Fruit fly (Drosophila melanogaster) whole organism, embryonic: ENCODE measurements around the gene Ptp69D.

Source experiments
- B-H2 ChIP-seq: fragments of 200-800 bp; sonication (Bioruptor generic); optimal IDR thresholded peaks from 2 replicates; lab custom pipeline; 2018; ENCODE audit warnings: missing biosample characterization, mild to moderate bottlenecking, missing genetic modification characterization
- Bgb ChIP-seq: fragments of 200-800 bp; sonication (Bioruptor generic); IDR thresholded peaks from 2 replicates; pipeline ENCODE4 v1.3.6; 2022; ENCODE audit warnings: missing biosample characterization, missing genetic modification characterization; ENCODE audit not compliant: partially characterized antibody
- CG10462 ChIP-seq: fragments of 200-800 bp; sonication (Bioruptor generic); optimal IDR thresholded peaks from 2 replicates; lab custom pipeline; 2016; ENCODE audit warnings: missing biosample characterization, missing genetic modification characterization
- CG11456 ChIP-seq: fragments of 200-800 bp; sonication (Bioruptor generic); IDR thresholded peaks from 3 replicates; pipeline ENCODE4 v1.3.6; 2022; ENCODE audit warnings: missing biosample characterization, missing genetic modification characterization
- CG11560 ChIP-seq: fragments of 200-800 bp; sonication (Bioruptor generic); IDR thresholded peaks from 3 replicates; pipeline ENCODE4 v1.3.6; 2022; ENCODE audit warnings: missing biosample characterization, missing genetic modification characterization
- CG12299 ChIP-seq: fragments of 200-800 bp; sonication (Bioruptor generic); optimal IDR thresholded peaks from 2 replicates; lab custom pipeline; 2018; ENCODE audit warnings: missing biosample characterization, mild to moderate bottlenecking, missing genetic modification characterization
- CG12391 ChIP-seq: fragments of 200-800 bp; sonication (Bioruptor generic); optimal IDR thresholded peaks from 3 replicates; lab custom pipeline; 2018; ENCODE audit warnings: missing biosample characterization, mild to moderate bottlenecking, missing genetic modification characterization, moderate library complexity
- CG12659 ChIP-seq: fragments of 200-800 bp; sonication (Bioruptor generic); optimal IDR thresholded peaks from 3 replicates; lab custom pipeline; 2017; ENCODE audit warnings: mild to moderate bottlenecking, missing biosample characterization, missing genetic modification reagents, missing genetic modification characterization
- CG14710 ChIP-seq: fragments of 200-800 bp; sonication (Bioruptor generic); optimal IDR thresholded peaks from 3 replicates; lab custom pipeline; 2019; ENCODE audit warnings: missing biosample characterization, mild to moderate bottlenecking, missing genetic modification characterization, moderate library complexity
- CG16815 ChIP-seq: fragments of 200-800 bp; sonication (Bioruptor generic); optimal IDR thresholded peaks from 3 replicates; lab custom pipeline; 2017; ENCODE audit warnings: missing biosample characterization, mild to moderate bottlenecking, missing genetic modification characterization
- CG17568 ChIP-seq: fragments of 200-800 bp; sonication (Bioruptor generic); optimal IDR thresholded peaks from 2 replicates; lab custom pipeline; 2018; ENCODE audit warnings: missing biosample characterization, mild to moderate bottlenecking, missing genetic modification characterization, moderate library complexity
- CG17829 ChIP-seq: fragments of 200-800 bp; optimal IDR thresholded peaks from 2 replicates; lab custom pipeline; 2019; ENCODE audit warnings: missing biosample characterization, mild to moderate bottlenecking, missing genetic modification characterization, moderate library complexity
- CG18476 ChIP-seq: fragments of 200-800 bp; sonication (Bioruptor generic); optimal IDR thresholded peaks from 2 replicates; lab custom pipeline; 2016; ENCODE audit warnings: missing biosample characterization, mild to moderate bottlenecking, missing genetic modification characterization
- CG18599 ChIP-seq: fragments of 200-800 bp; sonication (Bioruptor generic); optimal IDR thresholded peaks from 3 replicates; lab custom pipeline; 2017; ENCODE audit warnings: missing biosample characterization, missing genetic modification characterization, mild to moderate bottlenecking, moderate library complexity, missing genetic modification reagents
- CG3726 ChIP-seq: fragments of 200-800 bp; sonication (Bioruptor generic); IDR thresholded peaks from 3 replicates; pipeline ENCODE4, ENCODE4 v1.3.6; 2022; ENCODE audit warnings: missing biosample characterization, missing genetic modification characterization
- CG4328 ChIP-seq: fragments of 200-800 bp; sonication (Bioruptor generic); optimal IDR thresholded peaks from 3 replicates; lab custom pipeline; 2017; ENCODE audit warnings: missing biosample characterization, missing genetic modification reagents, missing genetic modification characterization
- CG4707 ChIP-seq: fragments of 200-800 bp; sonication (Bioruptor generic); optimal IDR thresholded peaks from 2 replicates; lab custom pipeline; 2018; ENCODE audit warnings: missing biosample characterization, mild to moderate bottlenecking, missing genetic modification characterization, moderate library complexity
- CG6683 ChIP-seq: fragments of 200-800 bp; sonication (Bioruptor generic); optimal IDR thresholded peaks from 2 replicates; lab custom pipeline; 2017; ENCODE audit warnings: missing biosample characterization, mild to moderate bottlenecking, missing genetic modification characterization, missing genetic modification reagents
- CG8290 ChIP-seq, 3 experiments: fragments of 200-800 bp; sonication (Bioruptor generic); optimal IDR thresholded peaks; 2 replicates each; lab custom pipeline; 2016 to 2019; ENCODE audit warnings: missing biosample characterization in 3 of 3, missing genetic modification characterization in 3 of 3, mild to moderate bottlenecking in 2 of 3, moderate library complexity in 1 of 3
- Deaf1 ChIP-seq: fragments of 200-800 bp; optimal IDR thresholded peaks from 3 replicates; lab custom pipeline; 2019; ENCODE audit warnings: missing biosample characterization, mild to moderate bottlenecking, missing genetic modification characterization, moderate library complexity
- Doc3 ChIP-seq: fragments of 200-800 bp; sonication (Bioruptor generic); IDR thresholded peaks from 3 replicates; pipeline ENCODE4 v1.3.6; 2022; ENCODE audit warnings: missing biosample characterization, missing genetic modification characterization; ENCODE audit not compliant: partially characterized antibody
- E2f2 ChIP-seq: fragments of 200-800 bp; sonication (Bioruptor generic); IDR thresholded peaks from 2 replicates; pipeline ENCODE4 v1.3.6; 2022; ENCODE audit warnings: missing biosample characterization, missing genetic modification characterization
- Ets65A ChIP-seq: fragments of 200-800 bp; sonication (Bioruptor generic); peaks from one replicate; lab custom pipeline; 2016; ENCODE audit warnings: missing biosample characterization, missing genetic modification characterization
- MBD-R2 ChIP-seq: fragments of 200-800 bp; sonication (Bioruptor generic); IDR thresholded peaks from 2 replicates; pipeline ENCODE4 v1.3.6; 2022; ENCODE audit warnings: missing biosample characterization, missing genetic modification characterization
- MESR4 ChIP-seq: fragments of 200-800 bp; sonication (Bioruptor generic); optimal IDR thresholded peaks from 2 replicates; lab custom pipeline; 2018; ENCODE audit warnings: missing biosample characterization, mild to moderate bottlenecking, missing genetic modification characterization, moderate library complexity
- NC2β ChIP-seq: fragments of 200-800 bp; sonication (Bioruptor generic); optimal IDR thresholded peaks from 2 replicates; lab custom pipeline; 2016; ENCODE audit warnings: missing biosample characterization, missing genetic modification characterization
- Sox100B ChIP-seq: fragments of 200-800 bp; sonication (Bioruptor generic); optimal IDR thresholded peaks from 3 replicates; lab custom pipeline; 2018; ENCODE audit warnings: missing biosample characterization, mild to moderate bottlenecking, missing genetic modification characterization
- Spps ChIP-seq: fragments of 200-800 bp; sonication (Bioruptor generic); optimal IDR thresholded peaks from 2 replicates; lab custom pipeline; 2018; ENCODE audit warnings: missing biosample characterization, mild to moderate bottlenecking, missing genetic modification characterization
- Taf1 ChIP-seq: fragments of 200-800 bp; sonication (Bioruptor generic); IDR thresholded peaks from 2 replicates; pipeline ENCODE4 v1.3.6; 2022; ENCODE audit warnings: missing biosample characterization, missing genetic modification characterization
- amos ChIP-seq: fragments of 200-800 bp; sonication (Bioruptor generic); IDR thresholded peaks from 2 replicates; pipeline ENCODE4 v1.3.6; 2022; ENCODE audit warnings: missing biosample characterization, missing genetic modification characterization; ENCODE audit not compliant: partially characterized antibody
- bcd ChIP-seq: fragments of 200-800 bp; sonication (Bioruptor generic); optimal IDR thresholded peaks from 2 replicates; lab custom pipeline; 2017; ENCODE audit warnings: missing biosample characterization, mild to moderate bottlenecking, missing genetic modification characterization
- bigmax ChIP-seq: fragments of 200-800 bp; sonication (Bioruptor generic); optimal IDR thresholded peaks from 2 replicates; lab custom pipeline; 2018; ENCODE audit warnings: missing biosample characterization, mild to moderate bottlenecking, missing genetic modification characterization
- bowl ChIP-seq: fragments of 200-800 bp; sonication (Bioruptor generic); IDR thresholded peaks from 2 replicates; pipeline ENCODE4 v1.3.6; 2022; ENCODE audit warnings: missing biosample characterization, missing genetic modification characterization
- dmrt99B ChIP-seq: fragments of 200-800 bp; sonication (Bioruptor generic); optimal IDR thresholded peaks from 2 replicates; lab custom pipeline; 2018; ENCODE audit warnings: missing biosample characterization, mild to moderate bottlenecking, missing genetic modification characterization, moderate library complexity
- gfzf ChIP-seq: fragments of 200-800 bp; sonication (Bioruptor generic); optimal IDR thresholded peaks from 2 replicates; lab custom pipeline; 2016; ENCODE audit warnings: missing biosample characterization, mild to moderate bottlenecking, missing genetic modification characterization, moderate library complexity
- hth ChIP-seq: fragments of >200 bp; optimal IDR thresholded peaks from 2 replicates; lab custom pipeline; 2017; ENCODE audit warnings: inconsistent platforms
- insv ChIP-seq, 2 experiments: fragments of 200-800 bp; sonication (Bioruptor generic); optimal IDR thresholded peaks; 3 replicates each; lab custom pipeline; 2016 to 2018; ENCODE audit warnings: missing biosample characterization in 2 of 2, missing genetic modification characterization in 2 of 2
- lola ChIP-seq, 3 experiments: fragments of >200 bp in 2 of 3; fragments of 200-800 bp in 1 of 3; sonication (Bioruptor generic) in 1 of 3; optimal IDR thresholded peaks; 2 replicates each; lab custom pipeline; 2017 to 2019; ENCODE audit warnings: missing biosample characterization in 3 of 3, missing genetic modification characterization in 3 of 3, mild to moderate bottlenecking in 1 of 3, moderate library complexity in 1 of 3
- mam ChIP-seq: fragments of 200-800 bp; sonication (Bioruptor generic); optimal IDR thresholded peaks from 3 replicates; lab custom pipeline; 2016; ENCODE audit warnings: missing biosample characterization, missing genetic modification characterization
- mirr ChIP-seq: fragments of 200-800 bp; sonication (Bioruptor generic); optimal IDR thresholded peaks from 3 replicates; lab custom pipeline; 2018; ENCODE audit warnings: missing biosample characterization, mild to moderate bottlenecking, missing genetic modification characterization
- mld ChIP-seq: fragments of 200-800 bp; sonication (Bioruptor generic); IDR thresholded peaks from 3 replicates; pipeline ENCODE4 v1.3.6; 2022; ENCODE audit warnings: missing biosample characterization, missing genetic modification characterization; ENCODE audit not compliant: partially characterized antibody
- nerfin-2 ChIP-seq: fragments of 200-800 bp; sonication (Bioruptor generic); IDR thresholded peaks from 2 replicates; pipeline ENCODE4 v1.3.6; 2022; ENCODE audit warnings: missing biosample characterization, missing genetic modification characterization; ENCODE audit not compliant: partially characterized antibody
- nmo ChIP-seq: fragments of 200-800 bp; sonication (Bioruptor generic); optimal IDR thresholded peaks from 2 replicates; lab custom pipeline; 2018; ENCODE audit warnings: missing biosample characterization, mild to moderate bottlenecking, missing genetic modification characterization, moderate library complexity
- sob ChIP-seq: fragments of 200-800 bp; sonication (Bioruptor generic); IDR thresholded peaks from 2 replicates; pipeline ENCODE4 v1.3.6; 2022; ENCODE audit warnings: missing biosample characterization, missing genetic modification characterization
- sug ChIP-seq: fragments of 200-800 bp; optimal IDR thresholded peaks from 2 replicates; lab custom pipeline; 2019; ENCODE audit warnings: missing biosample characterization, mild to moderate bottlenecking, missing genetic modification characterization, moderate library complexity
- tap ChIP-seq: fragments of 200-800 bp; optimal IDR thresholded peaks from 3 replicates; lab custom pipeline; 2019; ENCODE audit warnings: missing biosample characterization, mild to moderate bottlenecking, missing genetic modification characterization, moderate library complexity
- tna ChIP-seq: fragments of 200-800 bp; sonication (Bioruptor generic); IDR thresholded peaks from 2 replicates; pipeline ENCODE4 v1.3.6; 2022; ENCODE audit warnings: missing biosample characterization, missing genetic modification characterization; ENCODE audit not compliant: partially characterized antibody
- zen2 ChIP-seq: fragments of 200-800 bp; sonication (Bioruptor generic); IDR thresholded peaks from 3 replicates; pipeline ENCODE4 v1.3.6; 2022; ENCODE audit warnings: missing biosample characterization, missing genetic modification characterization; ENCODE audit not compliant: partially characterized antibody

Gene Ptp69D

DNA sequence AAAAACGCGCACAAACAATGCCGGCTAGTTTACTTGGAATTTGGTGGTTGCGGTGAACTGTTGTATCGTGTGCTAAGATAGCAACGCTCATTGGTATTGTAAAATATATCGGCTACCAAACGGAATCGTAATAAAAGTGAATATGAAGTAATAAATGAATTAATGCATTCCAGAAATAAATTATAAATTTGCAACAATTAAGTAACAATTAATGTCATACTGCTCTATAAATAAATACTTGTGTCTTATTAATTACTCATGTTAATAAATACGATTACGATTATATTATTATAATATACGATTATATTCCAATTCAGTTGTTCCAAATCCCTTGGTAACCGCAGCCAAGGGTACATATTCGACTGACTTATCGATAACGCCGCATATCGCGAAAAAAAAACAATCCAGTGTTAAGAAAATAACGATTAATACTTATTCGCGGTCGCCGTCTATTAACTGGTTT is at the start of gene Ptp69D, which contains the start of gene SmD1 (continued):
- TF ChIP-seq CG6683 (no peak), mirr (GFP tag; lab: Kevin White, UChicago) (no peak), Ets65A (GFP tag; lab: Kevin White, UChicago) (peak; percentile 32), tap (tag; lab: Kevin White, UChicago) (no peak), hth (lab: Kevin White, UChicago) (no peak), zen2 (GFP tag; lab: Robert Waterston, UW) (peak; percentile 32; the same call in 1 of the 3 replicates), sug (tag; lab: Kevin White, UChicago) (peak; percentile 29), CG18476 (GFP tag; lab: Kevin White, UChicago) (no peak), CG12659 (GFP tag; lab: Kevin White, UChicago) (peak; percentile 87), CG11456 (GFP tag; lab: Robert Waterston, UW) (no peak), sob (no peak), Doc3 (GFP tag; lab: Robert Waterston, UW) (peak; percentile 73), nerfin-2 (GFP tag; lab: Robert Waterston, UW) (peak; percentile 55), CG17829 (tag; lab: Kevin White, UChicago) (peak; percentile 24), mld (GFP tag; lab: Robert Waterston, UW) (0 out of 3 replicates have a peak, but pooled peaks have one; percentile 40), mam (no peak), CG11560 (tag; lab: Robert Waterston, UW) (peak; percentile 88; the same call in 2 of the 3 replicates), CG4707 (no peak), MBD-R2 (GFP tag; lab: Robert Waterston, UW) (0 out of 2 replicates have a peak, but pooled peaks have one; percentile 25), Deaf1 (tag; lab: Kevin White, UChicago) (no peak), B-H2 (GFP tag; lab: Kevin White, UChicago) (peak; percentile 9), bigmax (GFP tag; lab: Kevin White, UChicago) (peak; percentile 64), E2f2 (GFP tag; lab: Robert Waterston, UW) (peak; percentile 12; the same call in 1 of the 2 replicates), dmrt99B (no peak), Taf1 (GFP tag; lab: Robert Waterston, UW) (no peak), amos (GFP tag; lab: Robert Waterston, UW) (peak; percentile 77), CG12299 (tag; lab: Kevin White, UChicago) (peak; percentile 10), Spps (tag; lab: Kevin White, UChicago) (no peak), gfzf (GFP tag; lab: Kevin White, UChicago) (peak; percentile 7), Bgb (GFP tag; lab: Robert Waterston, UW) (peak; percentile 68), tna (GFP tag; lab: Robert Waterston, UW) (peak; percentile 54; the same call in 1 of the 2 replicates), CG4328 (GFP tag; lab: Kevin White, UChicago) (no peak), Sox100B (GFP tag; lab: Kevin White, UChicago) (no peak), CG18599 (GFP tag; lab: Kevin White, UChicago) (no peak), insv (GFP tag; optimal IDR thresholded peaks at IDR 0.05; lab: Kevin White, UChicago) (no peak), CG12391 (tag; lab: Kevin White, UChicago) (peak; percentile 66), CG16815 (GFP tag; lab: Kevin White, UChicago) (no peak), CG10462 (GFP tag; lab: Kevin White, UChicago) (no peak), bcd (GFP tag; lab: Kevin White, UChicago) (no peak), lola (GFP tag; optimal IDR thresholded peaks at IDR 0.05; lab: Kevin White, UChicago) (peak in 1 of 3 experiments; percentile 33), nmo (GFP tag; lab: Kevin White, UChicago) (peak; percentile 68), CG14710 (peak; percentile 72), CG8290 (GFP tag; optimal IDR thresholded peaks at IDR 0.05; lab: Kevin White, UChicago) (peak; percentile 20), CG8290 (tag; optimal IDR thresholded peaks at IDR 0.05; lab: Kevin White, UChicago) (no peak), NC2β (GFP tag; lab: Kevin White, UChicago) (no peak), MESR4 (no peak), CG17568 (GFP tag; lab: Kevin White, UChicago) (no peak), bowl (GFP tag; lab: Robert Waterston, UW) (no peak), CG3726 (no peak)
